Fruit fly (Drosophila melanogaster) whole organism, embryonic: ENCODE data around the gene CG43245.
A peak's percentile ranks its signal among the peaks of the same experiment; 100 is the strongest.

Experiments used
- Atf-2 ChIP-seq: fragments of 200-800 bp; sonication (Bioruptor generic); optimal IDR thresholded peaks from 2 replicates; lab custom pipeline; 2016; ENCODE audit warnings: missing biosample characterization, missing genetic modification characterization
- CG10979 ChIP-seq: fragments of 200-800 bp; sonication (Bioruptor generic); optimal IDR thresholded peaks from 2 replicates; lab custom pipeline; 2018; ENCODE audit warnings: missing biosample characterization, mild to moderate bottlenecking, missing genetic modification characterization, moderate library complexity
- CG11398 ChIP-seq: fragments of 200-800 bp; sonication (Bioruptor generic); optimal IDR thresholded peaks from 2 replicates; lab custom pipeline; 2016; ENCODE audit warnings: missing biosample characterization, missing genetic modification characterization
- CG11723 ChIP-seq: fragments of 200-800 bp; sonication (Bioruptor generic); optimal IDR thresholded peaks from 2 replicates; lab custom pipeline; 2017; ENCODE audit warnings: missing biosample characterization, mild to moderate bottlenecking, missing genetic modification characterization
- CG1233 ChIP-seq: fragments of 200-800 bp; sonication (Bioruptor generic); optimal IDR thresholded peaks from 4 replicates; lab custom pipeline; 2018; ENCODE audit warnings: missing biosample characterization, mild to moderate bottlenecking, missing genetic modification characterization
- CG12769 ChIP-seq: fragments of 200-800 bp; sonication (Bioruptor generic); optimal IDR thresholded peaks from 2 replicates; lab custom pipeline; 2019; ENCODE audit warnings: missing biosample characterization, mild to moderate bottlenecking, missing genetic modification characterization, moderate library complexity
- CG15011 ChIP-seq: fragments of 200-800 bp; sonication (Bioruptor generic); optimal IDR thresholded peaks from 3 replicates; lab custom pipeline; 2018; ENCODE audit warnings: missing biosample characterization, mild to moderate bottlenecking, missing genetic modification characterization
- CG17912 ChIP-seq: fragments of 200-800 bp; sonication (Bioruptor generic); optimal IDR thresholded peaks from 2 replicates; lab custom pipeline; 2018; ENCODE audit warnings: missing biosample characterization, mild to moderate bottlenecking, missing genetic modification characterization
- CG1792 ChIP-seq: fragments of 200-800 bp; sonication (Bioruptor generic); optimal IDR thresholded peaks from 2 replicates; lab custom pipeline; 2016; ENCODE audit warnings: missing biosample characterization, missing genetic modification characterization
- CG18262 ChIP-seq: fragments of 200-800 bp; optimal IDR thresholded peaks from 3 replicates; lab custom pipeline; 2019; ENCODE audit warnings: missing biosample characterization, mild to moderate bottlenecking, missing genetic modification characterization, moderate library complexity
- CG2199 ChIP-seq: fragments of 200-800 bp; sonication (Bioruptor generic); IDR thresholded peaks from 3 replicates; pipeline ENCODE4 v1.3.6; 2022; ENCODE audit warnings: missing biosample characterization, missing genetic modification characterization
- CG31224 ChIP-seq: fragments of 200-800 bp; sonication (Bioruptor generic); IDR thresholded peaks from 2 replicates; pipeline ENCODE4 v1.3.6; 2022; ENCODE audit warnings: missing biosample characterization, missing genetic modification characterization
- CG31441 ChIP-seq: fragments of 200-800 bp; sonication (Bioruptor generic); IDR thresholded peaks from 2 replicates; pipeline ENCODE4 v1.3.6; 2022; ENCODE audit warnings: missing biosample characterization, missing genetic modification characterization
- CG4617 ChIP-seq: fragments of 200-800 bp; sonication (Bioruptor generic); optimal IDR thresholded peaks from 3 replicates; lab custom pipeline; 2016; ENCODE audit warnings: missing biosample characterization, missing genetic modification characterization, borderline replicate concordance
- CG4707 ChIP-seq: fragments of 200-800 bp; sonication (Bioruptor generic); optimal IDR thresholded peaks from 2 replicates; lab custom pipeline; 2018; ENCODE audit warnings: missing biosample characterization, mild to moderate bottlenecking, missing genetic modification characterization, moderate library complexity
- CG7963 ChIP-seq: fragments of 200-800 bp; sonication (Bioruptor generic); IDR thresholded peaks from 3 replicates; pipeline ENCODE4 v1.3.6; 2022; ENCODE audit warnings: missing biosample characterization, missing genetic modification characterization; ENCODE audit not compliant: partially characterized antibody
- CG8281 ChIP-seq: fragments of 200-800 bp; sonication (Bioruptor generic); optimal IDR thresholded peaks from 2 replicates; lab custom pipeline; 2018; ENCODE audit warnings: missing biosample characterization, mild to moderate bottlenecking, missing genetic modification characterization, moderate library complexity
- CG9817 ChIP-seq: fragments of 200-800 bp; sonication (Bioruptor generic); optimal IDR thresholded peaks from 2 replicates; lab custom pipeline; 2018; ENCODE audit warnings: missing biosample characterization, mild to moderate bottlenecking, missing genetic modification characterization, moderate library complexity
- CkIIα-i1 ChIP-seq: fragments of 200-800 bp; sonication (Bioruptor generic); IDR thresholded peaks from 2 replicates; pipeline ENCODE4 v1.3.6; 2022; ENCODE audit warnings: missing biosample characterization, missing genetic modification characterization
- CrebB ChIP-seq: fragments of 200-800 bp; sonication (Bioruptor generic); optimal IDR thresholded peaks from 3 replicates; lab custom pipeline; 2018; ENCODE audit warnings: missing biosample characterization, mild to moderate bottlenecking, missing genetic modification characterization
- Dref ChIP-seq: fragments of 200-800 bp; sonication (Bioruptor generic); IDR thresholded peaks from 2 replicates; pipeline ENCODE4 v1.3.6; 2022; ENCODE audit warnings: missing biosample characterization, missing genetic modification characterization
- Elba2 ChIP-seq: fragments of 200-800 bp; sonication (Bioruptor generic); optimal IDR thresholded peaks from 3 replicates; lab custom pipeline; 2016; ENCODE audit warnings: missing biosample characterization, missing genetic modification characterization
- Ets65A ChIP-seq: fragments of 200-800 bp; sonication (Bioruptor generic); peaks from one replicate; lab custom pipeline; 2016; ENCODE audit warnings: missing biosample characterization, missing genetic modification characterization
- MBD-R2 ChIP-seq: fragments of 200-800 bp; sonication (Bioruptor generic); IDR thresholded peaks from 2 replicates; pipeline ENCODE4 v1.3.6; 2022; ENCODE audit warnings: missing biosample characterization, missing genetic modification characterization
- Neu2 ChIP-seq: fragments of 200-800 bp; sonication (Bioruptor generic); optimal IDR thresholded peaks from 3 replicates; lab custom pipeline; 2016; ENCODE audit warnings: missing biosample characterization, missing genetic modification characterization, borderline replicate concordance
- Pdp1 ChIP-seq, 2 experiments: fragments of 200-800 bp; sonication (Bioruptor generic); optimal IDR thresholded peaks; 3 replicates each; lab custom pipeline; 2016; ENCODE audit warnings: missing biosample characterization in 2 of 2, missing genetic modification characterization in 2 of 2, mild to moderate bottlenecking in 1 of 2, moderate library complexity in 1 of 2
- Xbp1 ChIP-seq: fragments of 200-800 bp; sonication (Bioruptor generic); optimal IDR thresholded peaks from 3 replicates; lab custom pipeline; 2016; ENCODE audit warnings: missing biosample characterization, mild to moderate bottlenecking, missing genetic modification characterization
- amos ChIP-seq: fragments of 200-800 bp; sonication (Bioruptor generic); IDR thresholded peaks from 2 replicates; pipeline ENCODE4 v1.3.6; 2022; ENCODE audit warnings: missing biosample characterization, missing genetic modification characterization; ENCODE audit not compliant: partially characterized antibody
- cato ChIP-seq: fragments of 200-800 bp; sonication (Bioruptor generic); optimal IDR thresholded peaks from 2 replicates; lab custom pipeline; 2016; ENCODE audit warnings: missing biosample characterization, missing genetic modification characterization, borderline replicate concordance
- chinmo ChIP-seq: fragments of 200-800 bp; sonication (Bioruptor generic); IDR thresholded peaks from 4 replicates; pipeline ENCODE4 v1.3.6; 2022; ENCODE audit warnings: missing biosample characterization, missing genetic modification characterization; ENCODE audit not compliant: partially characterized antibody
- dmrt99B ChIP-seq: fragments of 200-800 bp; sonication (Bioruptor generic); optimal IDR thresholded peaks from 2 replicates; lab custom pipeline; 2018; ENCODE audit warnings: missing biosample characterization, mild to moderate bottlenecking, missing genetic modification characterization, moderate library complexity
- esg ChIP-seq: fragments of 200-800 bp; sonication (Bioruptor generic); conservative IDR thresholded peaks from 2 replicates; pipeline ENCODE4 v1.3.6; 2022; ENCODE audit warnings: missing biosample characterization, missing genetic modification characterization
- fd102C ChIP-seq: fragments of 200-800 bp; sonication (Bioruptor generic); optimal IDR thresholded peaks from 2 replicates; lab custom pipeline; 2018; ENCODE audit warnings: missing biosample characterization, mild to moderate bottlenecking, missing genetic modification characterization, moderate library complexity
- grn ChIP-seq: fragments of 200-800 bp; sonication (Bioruptor generic); optimal IDR thresholded peaks from 3 replicates; lab custom pipeline; 2017; ENCODE audit warnings: missing biosample characterization, missing genetic modification characterization
- gt ChIP-seq: fragments of 200-800 bp; sonication (Bioruptor generic); IDR thresholded peaks from 2 replicates; pipeline ENCODE4 v1.3.6; 2022; ENCODE audit warnings: missing biosample characterization, missing genetic modification characterization
- jumu ChIP-seq: fragments of 200-800 bp; sonication (Bioruptor generic); optimal IDR thresholded peaks from 3 replicates; lab custom pipeline; 2016; ENCODE audit warnings: missing biosample characterization, missing genetic modification characterization
- knrl ChIP-seq: fragments of 200-800 bp; sonication (Bioruptor generic); IDR thresholded peaks from 3 replicates; pipeline ENCODE4 v1.3.6; 2022; ENCODE audit warnings: missing biosample characterization, missing genetic modification characterization; ENCODE audit not compliant: partially characterized antibody
- lbe ChIP-seq: fragments of 200-800 bp; sonication (Bioruptor generic); optimal IDR thresholded peaks from 2 replicates; lab custom pipeline; 2016; ENCODE audit warnings: missing biosample characterization, mild to moderate bottlenecking, missing genetic modification characterization
- lmd ChIP-seq: fragments of 200-800 bp; sonication (Bioruptor generic); IDR thresholded peaks from 2 replicates; pipeline ENCODE4 v1.3.6; 2022; ENCODE audit warnings: missing biosample characterization, missing genetic modification characterization
- mirr ChIP-seq: fragments of 200-800 bp; sonication (Bioruptor generic); optimal IDR thresholded peaks from 3 replicates; lab custom pipeline; 2018; ENCODE audit warnings: missing biosample characterization, mild to moderate bottlenecking, missing genetic modification characterization
- nerfin-2 ChIP-seq: fragments of 200-800 bp; sonication (Bioruptor generic); IDR thresholded peaks from 2 replicates; pipeline ENCODE4 v1.3.6; 2022; ENCODE audit warnings: missing biosample characterization, missing genetic modification characterization; ENCODE audit not compliant: partially characterized antibody
- nom ChIP-seq: fragments of 200-800 bp; sonication (Bioruptor generic); optimal IDR thresholded peaks from 2 replicates; lab custom pipeline; 2017; ENCODE audit warnings: missing biosample characterization, missing genetic modification characterization, mild to moderate bottlenecking, moderate library complexity, missing genetic modification reagents
- p53 ChIP-seq: fragments of 200-800 bp; sonication (Bioruptor generic); optimal IDR thresholded peaks from 2 replicates; lab custom pipeline; 2016; ENCODE audit warnings: missing biosample characterization, missing genetic modification characterization
- peb ChIP-seq: fragments of 200-800 bp; sonication (Bioruptor generic); IDR thresholded peaks from 2 replicates; pipeline ENCODE4 v1.3.6; 2022; ENCODE audit warnings: missing biosample characterization, missing genetic modification characterization
- sc ChIP-seq, 3 experiments: fragments of >200 bp in 2 of 3; fragments of 200-800 bp in 1 of 3; sonication (Bioruptor generic) in 1 of 3; optimal IDR thresholded peaks; 2 replicates in 2 of 3; 3 replicates in 1 of 3; lab custom pipeline; 2017; ENCODE audit warnings: mild to moderate bottlenecking in 1 of 3, missing biosample characterization in 1 of 3, missing genetic modification characterization in 1 of 3, missing genetic modification reagents in 1 of 3
- scrt ChIP-seq: fragments of 200-800 bp; sonication (Bioruptor generic); optimal IDR thresholded peaks from 2 replicates; lab custom pipeline; 2018; ENCODE audit warnings: missing biosample characterization, mild to moderate bottlenecking, missing genetic modification characterization, moderate library complexity
- wor ChIP-seq: fragments of 200-800 bp; sonication (Bioruptor generic); IDR thresholded peaks from 2 replicates; pipeline ENCODE4 v1.3.6; 2022; ENCODE audit warnings: missing biosample characterization, missing genetic modification characterization
- yki ChIP-seq: fragments of >200 bp; optimal IDR thresholded peaks from 3 replicates; lab custom pipeline; 2018
- zen2 ChIP-seq: fragments of 200-800 bp; sonication (Bioruptor generic); IDR thresholded peaks from 3 replicates; pipeline ENCODE4 v1.3.6; 2022; ENCODE audit warnings: missing biosample characterization, missing genetic modification characterization; ENCODE audit not compliant: partially characterized antibody

Gene CG43245

dm6 chr3L:10783015-10783675 lies 11.4 kb downstream of the CG43245 start (continued):
- TF ChIP-seq cato (GFP tag; lab: Kevin White, UChicago) (peak; percentile 7), jumu (GFP tag; lab: Kevin White, UChicago) (peak; percentile 30), zen2 (no peak), nom (peak; percentile 30), CG31441 (GFP tag; lab: Robert Waterston, UW) (peak; percentile 91), CG1233 (peak; percentile 38), Neu2 (GFP tag; lab: Kevin White, UChicago) (no peak), mirr (GFP tag; lab: Kevin White, UChicago) (no peak), grn (GFP tag; lab: Kevin White, UChicago) (no peak), Atf-2 (GFP tag; lab: Kevin White, UChicago) (peak; percentile 2), CG9817 (no peak), CG2199 (GFP tag; lab: Robert Waterston, UW) (no peak), amos (no peak), Elba2 (GFP tag; lab: Kevin White, UChicago) (no peak), knrl (no peak), CG8281 (peak; percentile 29), dmrt99B (tag; lab: Kevin White, UChicago) (peak; percentile 80), lbe (GFP tag; lab: Kevin White, UChicago) (no peak), fd102C (GFP tag; lab: Kevin White, UChicago) (no peak), CG4617 (GFP tag; lab: Kevin White, UChicago) (no peak), chinmo (GFP tag; lab: Robert Waterston, UW) (no peak), gt (GFP tag; lab: Robert Waterston, UW) (no peak; the same call in 1 of the 2 replicates), MBD-R2 (no peak), CG15011 (GFP tag; lab: Kevin White, UChicago) (no peak), CG10979 (tag; lab: Kevin White, UChicago) (peak; percentile 95), Dref (GFP tag; lab: Robert Waterston, UW) (no peak), Ets65A (GFP tag; lab: Kevin White, UChicago) (no peak), nerfin-2 (no peak), CG12769 (peak; percentile 21), lmd (GFP tag; lab: Robert Waterston, UW) (peak; percentile 45; the same call in 1 of the 2 replicates), CG4707 (peak; percentile 70), CkIIα-i1 (GFP tag; lab: Robert Waterston, UW) (no peak), CG11723 (peak; percentile 40), CG7963 (GFP tag; lab: Robert Waterston, UW) (no peak), esg (peak; percentile 36; the same call in 1 of the 2 replicates), peb (GFP tag; lab: Robert Waterston, UW) (peak; percentile 58; the same call in 1 of the 2 replicates), scrt (GFP tag; lab: Kevin White, UChicago) (peak; percentile 29), sc (optimal IDR thresholded peaks at IDR 0.05; lab: Kevin White, UChicago) (no peak), sc (GFP tag; optimal IDR thresholded peaks at IDR 0.05; lab: Kevin White, UChicago) (peak; percentile 66), p53 (GFP tag; lab: Kevin White, UChicago) (no peak), wor (peak; percentile 51), CrebB (tag; lab: Kevin White, UChicago) (peak; percentile 58), Pdp1 (GFP tag; optimal IDR thresholded peaks at IDR 0.05; lab: Kevin White, UChicago) (peak; percentile 20 to 51), CG11398 (no peak), CG18262 (tag; lab: Kevin White, UChicago) (peak; percentile 94), yki (lab: Kevin White, UChicago) (no peak), CG1792 (GFP tag; lab: Kevin White, UChicago) (no peak), CG31224 (no peak), Xbp1 (GFP tag; lab: Kevin White, UChicago) (peak; percentile 47), CG17912 (no peak)
